Worm (Caenorhabditis elegans) whole organism, midembryonic: ENCODE results near the gene C16A3.5.

Experiments used
- T22C8.4 ChIP-seq: fragments of 200-800 bp; sonication (Bioruptor generic); IDR thresholded peaks from 2 replicates; pipeline ENCODE4 v1.3.6; 2022; ENCODE audit warnings: missing genetic modification characterization, missing compliant biosample characterization
- cog-1 ChIP-seq: sonication (generic microtip); optimal IDR thresholded peaks from 2 replicates; lab custom pipeline; 2016; ENCODE audit warnings: missing genetic modification characterization, missing compliant biosample characterization
- flt-1 ChIP-seq: fragments of 200-800 bp; sonication (Bioruptor generic); IDR thresholded peaks from 2 replicates; pipeline ENCODE4 v1.3.6; 2022; ENCODE audit warnings: missing genetic modification characterization, missing compliant biosample characterization
- klf-2 ChIP-seq: fragments of 200-800 bp; sonication (Bioruptor generic); conservative IDR thresholded peaks from 2 replicates; pipeline ENCODE4 v1.3.6; 2022; ENCODE audit warnings: missing genetic modification reagents, missing genetic modification characterization, missing compliant biosample characterization
- med-1 ChIP-seq: sonication (generic microtip); optimal IDR thresholded peaks from 2 replicates; lab custom pipeline; 2017; ENCODE audit warnings: missing genetic modification characterization, mild to moderate bottlenecking, missing compliant biosample characterization, antibody characterized with exemption, missing genetic modification reagents; ENCODE audit not compliant: insufficient read depth
- ref-1 ChIP-seq: fragments of 200-800 bp; sonication (Bioruptor generic); conservative IDR thresholded peaks from 2 replicates; pipeline ENCODE4 v1.3.6; 2022; ENCODE audit warnings: missing genetic modification reagents, missing genetic modification characterization, missing compliant biosample characterization
- tab-1 ChIP-seq: fragments of 200-800 bp; sonication (Bioruptor generic); IDR thresholded peaks from 2 replicates; pipeline ENCODE4 v1.3.6; 2022; ENCODE audit warnings: missing genetic modification characterization, missing compliant biosample characterization
- ztf-23 ChIP-seq: fragments of 200-800 bp; sonication (Bioruptor generic); IDR thresholded peaks from 2 replicates; pipeline ENCODE4 v1.3.6; 2022; ENCODE audit warnings: missing genetic modification reagents, missing genetic modification characterization, missing compliant biosample characterization
- ztf-29 ChIP-seq: fragments of 200-800 bp; sonication (Bioruptor generic); IDR thresholded peaks from 2 replicates; pipeline ENCODE4 v1.3.6; 2022; ENCODE audit warnings: missing genetic modification reagents, missing genetic modification characterization, missing compliant biosample characterization

- TF ChIP-seq ztf-29 (GFP tag; lab: Robert Waterston, UW), result no peak
- TF ChIP-seq ztf-23, result no peak
- TF ChIP-seq tab-1 (GFP tag; lab: Robert Waterston, UW), result no peak
- no peak for TF ChIP-seq T22C8.4 (GFP tag; lab: Robert Waterston, UW)
- no peak for TF ChIP-seq klf-2 (GFP tag; lab: Robert Waterston, UW)
- no peak for TF ChIP-seq med-1 (GFP tag; lab: Kevin White, UChicago)
- TF ChIP-seq flt-1 (GFP tag; lab: Robert Waterston, UW), result no peak
- TF ChIP-seq ref-1 (GFP tag; lab: Robert Waterston, UW), result no peak
- TF ChIP-seq cog-1 (tag; lab: Kevin White, UChicago), result no peak
Measured at ce11 chrIII:6345968-6346498, 34.5 kb upstream of the C16A3.5 start, which contains the start of the genes trmt-10C.2 and C56G2.22.
